Worm (Caenorhabditis elegans): ENCODE measurements around the gene Y54G2A.19.

DNA sequence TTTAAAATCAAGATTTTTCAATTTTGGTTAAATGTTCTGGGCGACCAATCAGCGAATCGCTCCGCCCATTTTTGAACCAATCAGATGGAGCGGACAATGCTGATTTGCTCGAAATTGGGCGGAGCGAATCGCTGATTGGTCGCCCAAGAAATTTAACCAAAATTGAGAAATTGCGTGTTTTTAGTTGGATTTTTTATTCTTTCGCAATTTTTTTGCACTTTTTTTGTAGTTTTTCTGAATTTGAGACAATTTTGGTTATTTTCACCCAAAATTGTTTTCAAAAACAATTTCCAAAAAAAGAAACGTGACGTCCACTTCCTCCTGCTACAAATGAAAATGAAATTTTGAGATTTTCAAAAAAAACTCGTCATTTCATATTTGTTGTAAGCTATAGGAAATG lies 7.9 kb downstream of the Y54G2A.19 start, which contains the start of gene dml-1:
- TF ChIP-seq hlh-30 (tag; optimal IDR thresholded peaks at IDR 0.05; ENCODE audit: insufficient read depth) (no peak), ceh-28 (tag; optimal IDR thresholded peaks at IDR 0.05) (no peak), zfp-2 (tag; optimal IDR thresholded peaks at IDR 0.05) (no peak), ama-1 (optimal IDR thresholded peaks at IDR 0.05) (no peak), F49E8.2 (tag; optimal IDR thresholded peaks at IDR 0.05; ENCODE audit: borderline replicate concordance) (no peak), dmd-8 (GFP tag; IDR thresholded peaks at IDR 0.05) (no peak), ztf-11 (tag; optimal IDR thresholded peaks at IDR 0.05) (no peak), nhr-28 (tag; optimal IDR thresholded peaks at IDR 0.05) (no peak), lin-39 (tag; optimal IDR thresholded peaks at IDR 0.05) (no peak), zip-11 (GFP tag; IDR thresholded peaks at IDR 0.05) (no peak), daf-19 (GFP tag; conservative IDR thresholded peaks at IDR 0.05) (no peak), pha-4 (GFP tag; IDR thresholded peaks at IDR 0.05) (no peak), pha-4 (tag; optimal IDR thresholded peaks at IDR 0.05) (no peak), ceh-32 (tag; optimal IDR thresholded peaks at IDR 0.05; ENCODE audit: poor library complexity) (no peak), snpc-4 (tag; optimal IDR thresholded peaks at IDR 0.05) (no peak)

Data from whole organism, L4 larva.